Fruit fly (Drosophila melanogaster): ENCODE data around the gene Ir7b.

Ir7b gene

dm6 chrX:7901153-7902038 is 34.6 kb upstream of the Ir7b start, which contains the start of the genes RpS6 and bys (continued):
- TF ChIP-seq pnt (GFP tag; optimal IDR thresholded peaks at IDR 0.05) (no peak), Antp (GFP tag; optimal IDR thresholded peaks at IDR 0.05) (peak; percentile 35), CG43689 (GFP tag; IDR thresholded peaks at IDR 0.05) (no peak), grn (GFP tag; optimal IDR thresholded peaks at IDR 0.05) (no peak), Trl (optimal IDR thresholded peaks at IDR 0.05) (no peak), Trl (GFP tag; optimal IDR thresholded peaks at IDR 0.05) (peak; percentile 10), CG32767 (GFP tag; IDR thresholded peaks at IDR 0.05) (no peak), HLH54F (GFP tag; optimal IDR thresholded peaks at IDR 0.05) (peak; percentile 22), B-H1 (GFP tag; IDR thresholded peaks at IDR 0.05) (peak; percentile 14; the same call in 1 of the 3 replicates), HHEX (GFP tag; optimal IDR thresholded peaks at IDR 0.05) (peak; percentile 57), Nf-YB (GFP tag; optimal IDR thresholded peaks at IDR 0.05) (peak; percentile 3), slbo (GFP tag; IDR thresholded peaks at IDR 0.05) (peak; percentile 81), CG33213 (GFP tag; optimal IDR thresholded peaks at IDR 0.05) (peak; percentile 26), run (tag; optimal IDR thresholded peaks at IDR 0.05) (peak; percentile 7), lov (optimal IDR thresholded peaks at IDR 0.05) (no peak), lov (GFP tag; IDR thresholded peaks at IDR 0.05) (0 out of 3 replicates have a peak, but pooled peaks have one; percentile 66), vnd (GFP tag; IDR thresholded peaks at IDR 0.05; ENCODE audit: partially characterized antibody) (peak; percentile 78), Kr (GFP tag; optimal IDR thresholded peaks at IDR 0.05) (no peak), Drgx (GFP tag; IDR thresholded peaks at IDR 0.05) (peak; percentile 49), Optix (GFP tag; IDR thresholded peaks at IDR 0.05) (0 out of 3 replicates have a peak, but pooled peaks have one; percentile 32), CG10267 (tag; optimal IDR thresholded peaks at IDR 0.05) (peak; percentile 63), btn (GFP tag; optimal IDR thresholded peaks at IDR 0.05) (no peak), ash1 (GFP tag; optimal IDR thresholded peaks at IDR 0.05) (no peak), CG11723 (GFP tag; optimal IDR thresholded peaks at IDR 0.05) (peak; percentile 13), mirr (GFP tag; optimal IDR thresholded peaks at IDR 0.05) (peak; percentile 31), aop (GFP tag; IDR thresholded peaks at IDR 0.05) (peak; percentile 88), Hey (tag; optimal IDR thresholded peaks at IDR 0.05) (no peak), CG17361 (GFP tag; IDR thresholded peaks at IDR 0.05) (peak; percentile 82), bbx (GFP tag; IDR thresholded peaks at IDR 0.05; ENCODE audit: partially characterized antibody) (peak; percentile 91), CG6175 (GFP tag; IDR thresholded peaks at IDR 0.05) (0 out of 3 replicates have a peak, but pooled peaks have one; percentile 13), zf30C (GFP tag; optimal IDR thresholded peaks at IDR 0.05) (peak; percentile 10), row (GFP tag; IDR thresholded peaks at IDR 0.05) (peak; percentile 81), CHES-1-like (GFP tag; optimal IDR thresholded peaks at IDR 0.05) (peak; percentile 5), ranshi (GFP tag; IDR thresholded peaks at IDR 0.05) (peak; percentile 39), CG1603 (tag; optimal IDR thresholded peaks at IDR 0.05) (peak; percentile 61), Sry-β (GFP tag; optimal IDR thresholded peaks at IDR 0.05) (peak; percentile 16), CG17829 (tag; optimal IDR thresholded peaks at IDR 0.05) (peak; percentile 12), CG13296 (GFP tag; optimal IDR thresholded peaks at IDR 0.05) (peak; percentile 66), sim (GFP tag; IDR thresholded peaks at IDR 0.05) (0 out of 2 replicates have a peak, but pooled peaks have one; percentile 23), inv (GFP tag; IDR thresholded peaks at IDR 0.05; ENCODE audit: partially characterized antibody) (peak; percentile 77), CG15479 (GFP tag; optimal IDR thresholded peaks at IDR 0.05) (peak; percentile 26), CG10274 (GFP tag; optimal IDR thresholded peaks at IDR 0.05) (peak; percentile 46), CG9609 (GFP tag; optimal IDR thresholded peaks at IDR 0.05) (no peak), CG9876 (GFP tag; optimal IDR thresholded peaks at IDR 0.05) (peak; percentile 6), CG16779 (GFP tag; IDR thresholded peaks at IDR 0.05) (peak; percentile 65), trem (tag; optimal IDR thresholded peaks at IDR 0.05) (no peak), CG11504 (tag; optimal IDR thresholded peaks at IDR 0.05) (peak; percentile 46), CG14860 (GFP tag; IDR thresholded peaks at IDR 0.05; ENCODE audit: partially characterized antibody) (peak; percentile 77), jumu (GFP tag; optimal IDR thresholded peaks at IDR 0.05) (no peak)

All from whole organism, embryonic.